Worm (Caenorhabditis elegans) whole organism, L4/young adult: Measurements from ENCODE around the gene T21B4.3.

Experiments
- W03F9.2 ChIP-seq: fragments of 150-350 bp; optimal IDR thresholded peaks from 2 replicates; lab custom pipeline; 2014; ENCODE audit warnings: missing biosample characterization, missing genetic modification characterization
- dao-5 ChIP-seq: sonication (generic microtip); optimal IDR thresholded peaks from 2 replicates; lab custom pipeline; 2016; ENCODE audit warnings: missing genotype, missing genetic modification characterization, moderate library complexity, missing compliant biosample characterization
- him-1 ChIP-seq: sonication (generic microtip); optimal IDR thresholded peaks from 2 replicates; lab custom pipeline; 2016; ENCODE audit warnings: missing genotype, missing genetic modification reagents, missing genetic modification characterization, missing compliant biosample characterization

DNA sequence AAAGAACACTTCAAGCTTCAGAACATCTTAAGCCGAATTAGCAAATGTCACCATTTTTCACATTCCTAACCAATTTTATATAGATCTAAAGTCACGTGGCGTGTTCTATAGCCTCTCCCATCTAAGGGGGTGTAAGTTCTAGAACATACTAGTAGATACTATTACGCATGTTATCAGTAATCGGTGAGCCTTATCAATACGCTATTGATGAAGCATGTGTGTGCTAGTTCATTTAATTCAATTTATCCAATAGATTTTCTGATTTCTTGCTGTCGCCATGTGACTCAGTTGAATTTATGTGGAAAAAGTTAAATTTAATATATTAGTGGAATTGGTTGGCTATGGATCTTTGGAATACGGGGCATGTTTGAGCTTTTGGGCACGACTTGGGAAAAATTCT lies 9.6 kb upstream of the T21B4.3 start:
- TF ChIP-seq W03F9.2 (tag; lab: Kevin White, UChicago) (no peak), dao-5 (tag; lab: Kevin White, UChicago) (no peak), him-1 (tag; lab: Kevin White, UChicago) (no peak)
